Fruit fly (Drosophila melanogaster) whole organism, embryonic: ENCODE results near the gene CG32459.

Source experiments
- Abd-B ChIP-seq: fragments of 200-800 bp; sonication (Bioruptor generic); optimal IDR thresholded peaks from 2 replicates; lab custom pipeline; 2018; ENCODE audit warnings: missing biosample characterization, mild to moderate bottlenecking, missing genetic modification characterization, moderate library complexity
- Atf-2 ChIP-seq: fragments of 200-800 bp; sonication (Bioruptor generic); optimal IDR thresholded peaks from 2 replicates; lab custom pipeline; 2016; ENCODE audit warnings: missing biosample characterization, missing genetic modification characterization
- Atf6 ChIP-seq: fragments of 200-800 bp; sonication (Bioruptor generic); IDR thresholded peaks from 2 replicates; pipeline ENCODE4 v1.3.6; 2022; ENCODE audit warnings: missing biosample characterization, missing genetic modification characterization
- B-H2 ChIP-seq: fragments of 200-800 bp; sonication (Bioruptor generic); optimal IDR thresholded peaks from 2 replicates; lab custom pipeline; 2018; ENCODE audit warnings: missing biosample characterization, mild to moderate bottlenecking, missing genetic modification characterization
- Bteb2 ChIP-seq: fragments of 200-800 bp; sonication (Bioruptor generic); optimal IDR thresholded peaks from 2 replicates; lab custom pipeline; 2016; ENCODE audit warnings: missing biosample characterization, missing genetic modification characterization
- CG10209 ChIP-seq: fragments of 200-800 bp; sonication (Bioruptor generic); optimal IDR thresholded peaks from 3 replicates; lab custom pipeline; 2017; ENCODE audit warnings: missing biosample characterization, mild to moderate bottlenecking, missing genetic modification characterization, missing genetic modification reagents
- CG12659 ChIP-seq: fragments of 200-800 bp; sonication (Bioruptor generic); optimal IDR thresholded peaks from 3 replicates; lab custom pipeline; 2017; ENCODE audit warnings: mild to moderate bottlenecking, missing biosample characterization, missing genetic modification reagents, missing genetic modification characterization
- CG13296 ChIP-seq: fragments of 200-800 bp; sonication (Bioruptor generic); optimal IDR thresholded peaks from 3 replicates; lab custom pipeline; 2018; ENCODE audit warnings: missing biosample characterization, mild to moderate bottlenecking, missing genetic modification characterization
- CG14710 ChIP-seq: fragments of 200-800 bp; sonication (Bioruptor generic); optimal IDR thresholded peaks from 3 replicates; lab custom pipeline; 2019; ENCODE audit warnings: missing biosample characterization, mild to moderate bottlenecking, missing genetic modification characterization, moderate library complexity
- CG1529 ChIP-seq: fragments of 200-800 bp; sonication (Bioruptor generic); optimal IDR thresholded peaks from 3 replicates; lab custom pipeline; 2018; ENCODE audit warnings: missing biosample characterization, missing genetic modification characterization
- CG17912 ChIP-seq: fragments of 200-800 bp; sonication (Bioruptor generic); optimal IDR thresholded peaks from 2 replicates; lab custom pipeline; 2018; ENCODE audit warnings: missing biosample characterization, mild to moderate bottlenecking, missing genetic modification characterization
- CG3281 ChIP-seq: fragments of 200-800 bp; sonication (Bioruptor generic); optimal IDR thresholded peaks from 3 replicates; lab custom pipeline; 2017; ENCODE audit warnings: missing biosample characterization, mild to moderate bottlenecking, missing genetic modification characterization
- CG3407 ChIP-seq: fragments of 200-800 bp; sonication (Bioruptor generic); optimal IDR thresholded peaks from 2 replicates; lab custom pipeline; 2018; ENCODE audit warnings: missing biosample characterization, mild to moderate bottlenecking, missing genetic modification characterization
- CG3995 ChIP-seq: fragments of 200-800 bp; sonication (Bioruptor generic); optimal IDR thresholded peaks from 3 replicates; lab custom pipeline; 2016; ENCODE audit warnings: missing biosample characterization, missing genetic modification characterization
- CG4424 ChIP-seq: fragments of 200-800 bp; sonication (Bioruptor generic); optimal IDR thresholded peaks from 3 replicates; lab custom pipeline; 2016; ENCODE audit warnings: missing biosample characterization, missing genetic modification characterization
- CG7556 ChIP-seq: fragments of 200-800 bp; sonication (Bioruptor generic); optimal IDR thresholded peaks from 2 replicates; lab custom pipeline; 2017; ENCODE audit warnings: missing biosample characterization, mild to moderate bottlenecking, missing genetic modification characterization
- CG8359 ChIP-seq: fragments of 200-800 bp; sonication (Bioruptor generic); optimal IDR thresholded peaks from 2 replicates; lab custom pipeline; 2017; ENCODE audit warnings: missing biosample characterization, mild to moderate bottlenecking, missing genetic modification characterization, borderline replicate concordance
- CG9797 ChIP-seq: fragments of 200-800 bp; sonication (Bioruptor generic); optimal IDR thresholded peaks from 3 replicates; lab custom pipeline; 2018; ENCODE audit warnings: missing biosample characterization, mild to moderate bottlenecking, missing genetic modification characterization
- CoRest ChIP-seq: fragments of 200-800 bp; sonication (Bioruptor generic); optimal IDR thresholded peaks from 3 replicates; lab custom pipeline; 2018; ENCODE audit warnings: missing biosample characterization, mild to moderate bottlenecking, missing genetic modification characterization, moderate library complexity
- HmgD ChIP-seq: fragments of 200-800 bp; sonication (Bioruptor generic); optimal IDR thresholded peaks from 3 replicates; lab custom pipeline; 2016; ENCODE audit warnings: missing biosample characterization, missing genetic modification characterization
- MTF-1 ChIP-seq: fragments of 200-800 bp; sonication (Bioruptor generic); optimal IDR thresholded peaks from 2 replicates; lab custom pipeline; 2018; ENCODE audit warnings: missing biosample characterization, mild to moderate bottlenecking, missing genetic modification characterization, borderline replicate concordance
- Meics ChIP-seq: fragments of 200-800 bp; sonication (Bioruptor generic); optimal IDR thresholded peaks from 2 replicates; lab custom pipeline; 2017; ENCODE audit warnings: missing biosample characterization, mild to moderate bottlenecking, missing genetic modification characterization
- NK7.1 ChIP-seq: fragments of 200-800 bp; sonication (Bioruptor generic); optimal IDR thresholded peaks from 3 replicates; lab custom pipeline; 2016; ENCODE audit warnings: missing biosample characterization, missing genetic modification characterization
- Nf-YC ChIP-seq: fragments of 200-800 bp; optimal IDR thresholded peaks from 3 replicates; lab custom pipeline; 2019; ENCODE audit warnings: missing biosample characterization, mild to moderate bottlenecking, missing genetic modification characterization, moderate library complexity
- Oli ChIP-seq: fragments of 200-800 bp; sonication (Bioruptor generic); optimal IDR thresholded peaks from 2 replicates; lab custom pipeline; 2018; ENCODE audit warnings: missing biosample characterization, mild to moderate bottlenecking, missing genetic modification characterization, moderate library complexity
- Scr ChIP-seq: fragments of 200-800 bp; sonication (Bioruptor generic); IDR thresholded peaks from 2 replicates; pipeline ENCODE4 v1.3.6; 2022; ENCODE audit warnings: missing biosample characterization, missing genetic modification characterization; ENCODE audit not compliant: partially characterized antibody
- Spps ChIP-seq: fragments of 200-800 bp; sonication (Bioruptor generic); optimal IDR thresholded peaks from 2 replicates; lab custom pipeline; 2018; ENCODE audit warnings: missing biosample characterization, mild to moderate bottlenecking, missing genetic modification characterization
- Sry-β ChIP-seq: fragments of 200-800 bp; sonication (Bioruptor generic); optimal IDR thresholded peaks from 2 replicates; lab custom pipeline; 2018; ENCODE audit warnings: missing biosample characterization, mild to moderate bottlenecking, missing genetic modification characterization, moderate library complexity
- Trl ChIP-seq, 3 experiments: fragments of >200 bp in 2 of 3; fragments of 200-800 bp in 1 of 3; sonication (Bioruptor generic) in 1 of 3; optimal IDR thresholded peaks; 2 replicates in 1 of 3; 3 replicates in 2 of 3; lab custom pipeline; 2016 to 2017; ENCODE audit warnings: missing biosample characterization in 1 of 3, missing genetic modification characterization in 1 of 3
- Usf ChIP-seq: fragments of 200-800 bp; sonication (Bioruptor generic); optimal IDR thresholded peaks from 2 replicates; lab custom pipeline; 2017; ENCODE audit warnings: missing genotype, missing biosample characterization, missing genetic modification characterization
- Vsx1 ChIP-seq: fragments of 200-800 bp; sonication (Bioruptor generic); optimal IDR thresholded peaks from 2 replicates; lab custom pipeline; 2017; ENCODE audit warnings: missing biosample characterization, mild to moderate bottlenecking, missing genetic modification characterization, missing genetic modification reagents
- abd-A ChIP-seq: fragments of 200-800 bp; sonication (Bioruptor generic); optimal IDR thresholded peaks from 3 replicates; lab custom pipeline; 2019; ENCODE audit warnings: missing biosample characterization, mild to moderate bottlenecking, missing genetic modification characterization, moderate library complexity
- bab2 ChIP-seq: fragments of 200-800 bp; sonication (Bioruptor generic); optimal IDR thresholded peaks from 2 replicates; lab custom pipeline; 2016; ENCODE audit warnings: missing biosample characterization, missing genetic modification characterization
- crc ChIP-seq: fragments of 200-800 bp; sonication (Bioruptor generic); optimal IDR thresholded peaks from 2 replicates; lab custom pipeline; 2016; ENCODE audit warnings: missing biosample characterization, missing genetic modification characterization
- dpn ChIP-seq, 2 experiments: fragments of 200-800 bp; sonication (Bioruptor generic); optimal IDR thresholded peaks; 3 replicates each; lab custom pipeline; 2016; ENCODE audit warnings: missing biosample characterization in 2 of 2, missing genetic modification characterization in 2 of 2
- esg ChIP-seq: fragments of 200-800 bp; sonication (Bioruptor generic); conservative IDR thresholded peaks from 2 replicates; pipeline ENCODE4 v1.3.6; 2022; ENCODE audit warnings: missing biosample characterization, missing genetic modification characterization
- fd64A ChIP-seq: fragments of 200-800 bp; sonication (Bioruptor generic); optimal IDR thresholded peaks from 3 replicates; lab custom pipeline; 2018; ENCODE audit warnings: missing biosample characterization, mild to moderate bottlenecking, missing genetic modification characterization
- jigr1 ChIP-seq: fragments of 200-800 bp; sonication (Bioruptor generic); IDR thresholded peaks from 3 replicates; pipeline ENCODE4 v1.3.6; 2022; ENCODE audit warnings: missing biosample characterization, missing genetic modification characterization
- nom ChIP-seq: fragments of 200-800 bp; sonication (Bioruptor generic); optimal IDR thresholded peaks from 2 replicates; lab custom pipeline; 2017; ENCODE audit warnings: missing biosample characterization, missing genetic modification characterization, mild to moderate bottlenecking, moderate library complexity, missing genetic modification reagents
- peb ChIP-seq: fragments of 200-800 bp; sonication (Bioruptor generic); IDR thresholded peaks from 2 replicates; pipeline ENCODE4 v1.3.6; 2022; ENCODE audit warnings: missing biosample characterization, missing genetic modification characterization
- sc ChIP-seq, 3 experiments: fragments of >200 bp in 2 of 3; fragments of 200-800 bp in 1 of 3; sonication (Bioruptor generic) in 1 of 3; optimal IDR thresholded peaks; 2 replicates in 2 of 3; 3 replicates in 1 of 3; lab custom pipeline; 2017; ENCODE audit warnings: mild to moderate bottlenecking in 1 of 3, missing biosample characterization in 1 of 3, missing genetic modification characterization in 1 of 3, missing genetic modification reagents in 1 of 3
- seq ChIP-seq: fragments of 200-800 bp; sonication (Bioruptor generic); IDR thresholded peaks from 2 replicates; pipeline ENCODE4 v1.3.6; 2022; ENCODE audit warnings: missing biosample characterization, missing genetic modification characterization
- tll ChIP-seq, 2 experiments: fragments of 200-800 bp in 1 of 2; fragments of >200 bp in 1 of 2; sonication (Bioruptor generic) in 1 of 2; optimal IDR thresholded peaks; 2 replicates each; lab custom pipeline; 2017 to 2019; ENCODE audit warnings: missing biosample characterization in 2 of 2, missing genetic modification characterization in 2 of 2, mild to moderate bottlenecking in 1 of 2, moderate library complexity in 1 of 2
- tx ChIP-seq: fragments of 200-800 bp; sonication (Bioruptor generic); optimal IDR thresholded peaks from 2 replicates; lab custom pipeline; 2016; ENCODE audit warnings: missing biosample characterization, missing genetic modification characterization
- usp ChIP-seq: fragments of >200 bp; optimal IDR thresholded peaks from 2 replicates; lab custom pipeline; 2017; ENCODE audit warnings: missing biosample characterization, missing genetic modification characterization
- zen ChIP-seq: fragments of 200-800 bp; sonication (Bioruptor generic); optimal IDR thresholded peaks from 3 replicates; lab custom pipeline; 2018; ENCODE audit warnings: missing biosample characterization, mild to moderate bottlenecking, missing genetic modification characterization, moderate library complexity
- zfh1 ChIP-seq: fragments of 200-800 bp; sonication (Bioruptor generic); IDR thresholded peaks from 3 replicates; pipeline ENCODE4 v1.3.6; 2022; ENCODE audit warnings: missing biosample characterization, missing genetic modification characterization

CG32459 gene

dm6 chr3L:22878723-22879343 is 23.0 kb upstream of the CG32459 start, which contains the start of the genes Chro and Ssl1 (continued):
- TF ChIP-seq Usf = peak; percentile 100
- TF ChIP-seq crc (GFP tag; lab: Kevin White, UChicago) = peak; percentile 100
- TF ChIP-seq CG4424 = peak; percentile 100
- peak; percentile 100 for TF ChIP-seq CG7556 (GFP tag; lab: Kevin White, UChicago)
- peak; percentile 97 for TF ChIP-seq CG8359 (GFP tag; lab: Kevin White, UChicago)
- TF ChIP-seq CG3995 (GFP tag; lab: Kevin White, UChicago) = peak; percentile 90
- peak; percentile 100 for TF ChIP-seq CG1529 (GFP tag; lab: Kevin White, UChicago)
- peak; percentile 100 for TF ChIP-seq Atf6 (GFP tag; lab: Robert Waterston, UW)
- peak; percentile 99 for TF ChIP-seq MTF-1 (GFP tag; lab: Kevin White, UChicago)
- peak; percentile 100 for TF ChIP-seq esg (GFP tag; lab: Robert Waterston, UW)
- peak; percentile 100 for TF ChIP-seq zen (tag; lab: Kevin White, UChicago)
- no peak for TF ChIP-seq sc (optimal IDR thresholded peaks at IDR 0.05; lab: Kevin White, UChicago)
- peak; percentile 100 for TF ChIP-seq sc (GFP tag; optimal IDR thresholded peaks at IDR 0.05; lab: Kevin White, UChicago)
- TF ChIP-seq abd-A = peak; percentile 95
- peak; percentile 100 for TF ChIP-seq zfh1 (GFP tag; lab: Robert Waterston, UW)
- peak; percentile 80 for TF ChIP-seq Sry-β (GFP tag; lab: Kevin White, UChicago)
- peak; percentile 100 for TF ChIP-seq seq
- peak; percentile 100 for TF ChIP-seq Meics (GFP tag; lab: Kevin White, UChicago)
- peak; percentile 100 for TF ChIP-seq Spps
- TF ChIP-seq Bteb2 (GFP tag; lab: Kevin White, UChicago) = peak; percentile 100
- peak; percentile 100 for TF ChIP-seq Oli (tag; lab: Kevin White, UChicago)
- TF ChIP-seq CoRest (tag; lab: Kevin White, UChicago) = peak; percentile 100
- peak; percentile 99 for TF ChIP-seq fd64A (GFP tag; lab: Kevin White, UChicago)
- TF ChIP-seq CG17912 (GFP tag; lab: Kevin White, UChicago) = peak; percentile 98
- TF ChIP-seq CG9797 = peak; percentile 91
- peak; percentile 100 for TF ChIP-seq CG13296
- peak; percentile 100 for TF ChIP-seq CG12659 (GFP tag; lab: Kevin White, UChicago)
- TF ChIP-seq usp (GFP tag; lab: Kevin White, UChicago) = no peak
- TF ChIP-seq Trl (optimal IDR thresholded peaks at IDR 0.05; lab: Kevin White, UChicago) = no peak
- TF ChIP-seq Trl (GFP tag; optimal IDR thresholded peaks at IDR 0.05; lab: Kevin White, UChicago) = peak; percentile 100
- TF ChIP-seq HmgD (GFP tag; lab: Kevin White, UChicago) = peak; percentile 100
- peak; percentile 100 for TF ChIP-seq tx
- peak; percentile 100 for TF ChIP-seq jigr1 (GFP tag; lab: Robert Waterston, UW)
- peak; percentile 97 for TF ChIP-seq B-H2 (GFP tag; lab: Kevin White, UChicago)
- TF ChIP-seq tll (GFP tag; optimal IDR thresholded peaks at IDR 0.05; lab: Kevin White, UChicago) = peak; percentile 82 to 88
- TF ChIP-seq peb (GFP tag; lab: Robert Waterston, UW) = peak; percentile 100
- TF ChIP-seq bab2 (GFP tag; lab: Kevin White, UChicago) = peak; percentile 100
- peak; percentile 100 for TF ChIP-seq NK7.1 (GFP tag; lab: Kevin White, UChicago)
- TF ChIP-seq CG14710 (tag; lab: Kevin White, UChicago) = peak; percentile 100
- TF ChIP-seq dpn (GFP tag; optimal IDR thresholded peaks at IDR 0.05; lab: Kevin White, UChicago) = peak; percentile 100
- TF ChIP-seq Vsx1 = peak; percentile 99
- TF ChIP-seq CG3281 (GFP tag; lab: Kevin White, UChicago) = peak; percentile 99
- peak; percentile 100 for TF ChIP-seq Nf-YC (tag; lab: Kevin White, UChicago)
- peak; percentile 100 for TF ChIP-seq CG10209 (GFP tag; lab: Kevin White, UChicago)
- TF ChIP-seq Scr (GFP tag; lab: Robert Waterston, UW) = no peak; the same call in none of the 2 replicates
- peak; percentile 99 for TF ChIP-seq nom (GFP tag; lab: Kevin White, UChicago)
- TF ChIP-seq CG3407 (GFP tag; lab: Kevin White, UChicago) = peak; percentile 99
- peak; percentile 100 for TF ChIP-seq Abd-B (GFP tag; lab: Kevin White, UChicago)
- TF ChIP-seq Atf-2 (GFP tag; lab: Kevin White, UChicago) = peak; percentile 100
